Fruit fly (Drosophila melanogaster) whole organism, wandering third instar larva: ENCODE results near the gene Mvl.

Experiments used
- GATAd ChIP-seq: sonication (Bioruptor generic); optimal IDR thresholded peaks from 2 replicates; lab custom pipeline; 2016; ENCODE audit warnings: missing biosample characterization, missing genetic modification characterization
- HLH106 ChIP-seq: fragments of 200-800 bp; optimal IDR thresholded peaks from 3 replicates; lab custom pipeline; 2019; ENCODE audit warnings: missing biosample characterization, mild to moderate bottlenecking, missing genetic modification characterization, moderate library complexity
- Hr83 ChIP-seq: fragments of 200-300 bp; sonication (Bioruptor generic); optimal IDR thresholded peaks from 2 replicates; lab custom pipeline; 2016; ENCODE audit warnings: missing biosample characterization, mild to moderate bottlenecking, missing genetic modification characterization, moderate library complexity; ENCODE audit not compliant: poor library complexity, severe bottlenecking
- N ChIP-seq: fragments of >200 bp; optimal IDR thresholded peaks from 2 replicates; lab custom pipeline; 2018; ENCODE audit warnings: missing biosample characterization, missing external identifiers, missing genetic modification characterization
- br ChIP-seq: fragments of 200-800 bp; sonication (Bioruptor generic); optimal IDR thresholded peaks from 2 replicates; lab custom pipeline; 2016; ENCODE audit warnings: missing biosample characterization, missing genetic modification characterization
- brk ChIP-seq: fragments of 200-800 bp; sonication (Bioruptor generic); optimal IDR thresholded peaks from 2 replicates; lab custom pipeline; 2016; ENCODE audit warnings: missing biosample characterization, mild to moderate bottlenecking, missing genetic modification characterization
- ey ChIP-seq: fragments of 200-800 bp; sonication (Bioruptor generic); optimal IDR thresholded peaks from 2 replicates; lab custom pipeline; 2016; ENCODE audit warnings: missing biosample characterization, missing genetic modification characterization
- foxo ChIP-seq, 2 experiments: fragments of 200-800 bp; sonication (Bioruptor generic); optimal IDR thresholded peaks; 2 replicates in 1 of 2; 3 replicates in 1 of 2; lab custom pipeline; 2016 to 2017; ENCODE audit warnings: missing biosample characterization in 2 of 2, missing genetic modification characterization in 2 of 2
- h ChIP-seq: fragments of 200-800 bp; sonication (Bioruptor generic); optimal IDR thresholded peaks from 3 replicates; lab custom pipeline; 2016; ENCODE audit warnings: missing biosample characterization, mild to moderate bottlenecking, missing genetic modification characterization
- pan ChIP-seq: fragments of >200 bp; optimal IDR thresholded peaks from 2 replicates; lab custom pipeline; 2017
- psq ChIP-seq: fragments of 200-800 bp; sonication (Bioruptor generic); optimal IDR thresholded peaks from 3 replicates; lab custom pipeline; 2017; ENCODE audit warnings: missing biosample characterization, mild to moderate bottlenecking, missing genetic modification characterization, moderate library complexity
- rgr ChIP-seq: fragments of 200-800 bp; sonication (Bioruptor generic); optimal IDR thresholded peaks from 3 replicates; lab custom pipeline; 2016; ENCODE audit warnings: missing biosample characterization, mild to moderate bottlenecking, missing genetic modification characterization
- sv ChIP-seq: fragments of 200-800 bp; sonication (Bioruptor generic); optimal IDR thresholded peaks from 3 replicates; lab custom pipeline; 2016; ENCODE audit warnings: missing biosample characterization, missing genetic modification characterization
- usp ChIP-seq: fragments of >200 bp; optimal IDR thresholded peaks from 2 replicates; lab custom pipeline; 2017; ENCODE audit warnings: missing biosample characterization, missing genetic modification characterization

dm6 chr3R:21057519-21057918, 3.1 kb downstream of the Mvl start:
- TF ChIP-seq pan (lab: Kevin White, UChicago) (no peak), HLH106 (no peak), usp (GFP tag; lab: Kevin White, UChicago) (no peak), rgr (GFP tag; lab: Kevin White, UChicago) (no peak), sv (GFP tag; lab: Kevin White, UChicago) (no peak), N (GFP tag; lab: Kevin White, UChicago) (no peak), br (no peak), psq (GFP tag; lab: Kevin White, UChicago) (no peak), h (GFP tag; lab: Kevin White, UChicago) (no peak), foxo (GFP tag; optimal IDR thresholded peaks at IDR 0.05; lab: Kevin White, UChicago) (no peak), ey (no peak), brk (no peak), Hr83 (GFP tag; lab: Kevin White, UChicago) (no peak), GATAd (GFP tag; lab: Kevin White, UChicago) (no peak)
